Worm (Caenorhabditis elegans): ENCODE results near the gene ddl-1.

DNA sequence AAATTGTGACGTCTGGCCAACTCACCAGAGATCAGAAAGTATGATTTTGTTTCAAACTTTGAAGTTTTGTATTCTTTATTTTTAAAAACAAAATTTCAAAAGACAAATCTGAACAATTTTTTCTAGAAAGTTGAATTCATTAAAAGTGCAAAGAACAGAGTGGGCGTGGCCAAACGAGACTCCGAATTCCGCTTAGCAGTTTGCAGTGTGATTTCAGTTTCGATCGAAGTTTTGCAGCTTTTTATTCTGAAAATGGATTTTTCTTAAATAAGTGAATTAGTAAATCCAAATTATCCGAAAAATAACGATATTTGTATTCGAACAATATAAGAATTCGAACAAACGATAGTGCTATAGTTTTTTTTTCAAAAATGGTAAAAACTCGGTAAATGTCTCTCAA, 14.7 kb downstream of the ddl-1 start:
- TF ChIP-seq W03F9.2 (tag; optimal IDR thresholded peaks at IDR 0.05) (no peak), him-1 (tag; optimal IDR thresholded peaks at IDR 0.05) (no peak), dao-5 (tag; optimal IDR thresholded peaks at IDR 0.05) (no peak)

All from whole organism, L4/young adult.